Worm (Caenorhabditis elegans) whole organism, late embryonic: Measurements from ENCODE around the gene F54B3.2.

Experiments
- F13H6.1 ChIP-seq: sonication (generic microtip); optimal IDR thresholded peaks from 2 replicates; lab custom pipeline; 2016; ENCODE audit warnings: missing genetic modification characterization, missing compliant biosample characterization
- K02D7.2 ChIP-seq: sonication (generic microtip); optimal IDR thresholded peaks from 2 replicates; lab custom pipeline; 2017; ENCODE audit warnings: mild to moderate bottlenecking, missing genetic modification characterization, missing compliant biosample characterization
- Y22D7AL.16 ChIP-seq: sonication (generic microtip); optimal IDR thresholded peaks from 2 replicates; lab custom pipeline; 2016; ENCODE audit warnings: missing genetic modification characterization, missing compliant biosample characterization
- ama-1 ChIP-seq: fragments of 150-350 bp; optimal IDR thresholded peaks from 2 replicates; lab custom pipeline; 2014
- ceh-19 ChIP-seq: fragments of 200-800 bp; sonication (Bioruptor generic); optimal IDR thresholded peaks from 2 replicates; lab custom pipeline; 2018; ENCODE audit warnings: mild to moderate bottlenecking, missing genetic modification characterization, missing compliant biosample characterization
- ceh-2 ChIP-seq: sonication (generic microtip); optimal IDR thresholded peaks from 2 replicates; lab custom pipeline; 2016; ENCODE audit warnings: missing genotype, missing genetic modification characterization, missing compliant biosample characterization
- ceh-22 ChIP-seq: sonication (generic microtip); optimal IDR thresholded peaks from 2 replicates; lab custom pipeline; 2017; ENCODE audit warnings: missing biosample characterization, missing genetic modification characterization
- ceh-24 ChIP-seq: sonication (generic microtip); optimal IDR thresholded peaks from 2 replicates; lab custom pipeline; 2016; ENCODE audit warnings: mild to moderate bottlenecking, missing genetic modification characterization, missing compliant biosample characterization
- ceh-30 ChIP-seq: fragments of 150-350 bp; optimal IDR thresholded peaks from 2 replicates; lab custom pipeline; 2014; ENCODE audit warnings: missing biosample characterization, missing genetic modification characterization
- ceh-31 ChIP-seq: sonication (generic microtip); optimal IDR thresholded peaks from 2 replicates; lab custom pipeline; 2016; ENCODE audit warnings: missing genetic modification characterization, missing compliant biosample characterization
- ceh-34 ChIP-seq: sonication (generic microtip); optimal IDR thresholded peaks from 2 replicates; lab custom pipeline; 2016; ENCODE audit warnings: mild to moderate bottlenecking, missing genetic modification characterization, missing compliant biosample characterization
- ceh-45 ChIP-seq: fragments of 200-800 bp; sonication (Bioruptor generic); IDR thresholded peaks from 2 replicates; pipeline ENCODE4 v1.3.6; 2022; ENCODE audit warnings: missing genetic modification reagents, missing genetic modification characterization, missing compliant biosample characterization
- ceh-6 ChIP-seq: fragments of 200-800 bp; sonication (Bioruptor generic); optimal IDR thresholded peaks from 2 replicates; lab custom pipeline; 2018; ENCODE audit warnings: mild to moderate bottlenecking, missing genetic modification characterization, missing compliant biosample characterization
- ceh-9 ChIP-seq: sonication (generic microtip); optimal IDR thresholded peaks from 2 replicates; lab custom pipeline; 2016; ENCODE audit warnings: mild to moderate bottlenecking, missing genetic modification characterization, inconsistent platforms, missing compliant biosample characterization
- dmd-4 ChIP-seq: sonication (generic microtip); optimal IDR thresholded peaks from 2 replicates; lab custom pipeline; 2016; ENCODE audit warnings: borderline replicate concordance, missing genetic modification characterization, missing compliant biosample characterization
- dve-1 ChIP-seq: sonication (generic microtip); optimal IDR thresholded peaks from 2 replicates; lab custom pipeline; 2017; ENCODE audit warnings: antibody characterized with exemption, mild to moderate bottlenecking, missing genetic modification characterization, missing compliant biosample characterization
- elt-2 ChIP-seq: sonication (generic microtip); optimal IDR thresholded peaks from 2 replicates; lab custom pipeline; 2016; ENCODE audit warnings: missing genetic modification reagents, missing genetic modification characterization, missing compliant biosample characterization
- elt-4 ChIP-seq: sonication (generic microtip); optimal IDR thresholded peaks from 2 replicates; lab custom pipeline; 2016; ENCODE audit warnings: missing genetic modification characterization, missing compliant biosample characterization
- fax-1 ChIP-seq: sonication (generic microtip); optimal IDR thresholded peaks from 2 replicates; lab custom pipeline; 2016; ENCODE audit warnings: missing genotype, missing genetic modification characterization, missing compliant biosample characterization
- fkh-10 ChIP-seq: fragments of 150-350 bp; optimal IDR thresholded peaks from 2 replicates; lab custom pipeline; 2014; ENCODE audit warnings: missing biosample characterization, missing genetic modification reagents, missing genetic modification characterization
- gmeb-2 ChIP-seq: sonication (generic microtip); optimal IDR thresholded peaks from 2 replicates; lab custom pipeline; 2016; ENCODE audit warnings: missing genetic modification characterization, inconsistent platforms, missing compliant biosample characterization
- hlh-30 ChIP-seq: sonication (generic microtip); optimal IDR thresholded peaks from 2 replicates; lab custom pipeline; 2017; ENCODE audit warnings: antibody characterized with exemption, missing genetic modification characterization, missing compliant biosample characterization; ENCODE audit not compliant: insufficient read depth
- hlh-8 ChIP-seq: sonication (generic microtip); optimal IDR thresholded peaks from 2 replicates; lab custom pipeline; 2016; ENCODE audit warnings: missing genotype, missing genetic modification characterization, missing compliant biosample characterization
- lim-6 ChIP-seq: sonication (generic microtip); optimal IDR thresholded peaks from 2 replicates; lab custom pipeline; 2016; ENCODE audit warnings: missing genetic modification characterization, missing compliant biosample characterization
- mec-3 ChIP-seq: sonication (generic microtip); optimal IDR thresholded peaks from 2 replicates; lab custom pipeline; 2016; ENCODE audit warnings: borderline replicate concordance, missing genetic modification characterization, missing compliant biosample characterization
- nfya-1 ChIP-seq: sonication (generic microtip); optimal IDR thresholded peaks from 2 replicates; lab custom pipeline; 2017; ENCODE audit warnings: missing genetic modification characterization, mild to moderate bottlenecking, missing compliant biosample characterization, antibody characterized with exemption, moderate library complexity
- nhr-11 ChIP-seq: fragments of 150-350 bp; optimal IDR thresholded peaks from 2 replicates; lab custom pipeline; 2014; ENCODE audit warnings: missing biosample characterization, missing genetic modification characterization
- nhr-232 ChIP-seq: sonication (generic microtip); optimal IDR thresholded peaks from 2 replicates; lab custom pipeline; 2016; ENCODE audit warnings: missing genetic modification characterization, missing compliant biosample characterization
- npax-4 ChIP-seq: sonication (generic microtip); optimal IDR thresholded peaks from 2 replicates; lab custom pipeline; 2016; ENCODE audit warnings: missing genetic modification characterization, missing compliant biosample characterization
- odd-2 ChIP-seq: sonication (generic microtip); optimal IDR thresholded peaks from 2 replicates; lab custom pipeline; 2017; ENCODE audit warnings: antibody characterized with exemption, mild to moderate bottlenecking, missing genetic modification characterization, missing compliant biosample characterization
- pag-3 ChIP-seq: sonication (generic microtip); optimal IDR thresholded peaks from 2 replicates; lab custom pipeline; 2016; ENCODE audit warnings: missing compliant biosample characterization, missing genetic modification characterization, borderline replicate concordance
- pax-1 ChIP-seq: fragments of 150-350 bp; optimal IDR thresholded peaks from 2 replicates; lab custom pipeline; 2014; ENCODE audit warnings: missing biosample characterization, missing genetic modification characterization
- pha-2 ChIP-seq: sonication (generic microtip); optimal IDR thresholded peaks from 2 replicates; lab custom pipeline; 2017; ENCODE audit warnings: mild to moderate bottlenecking, missing genetic modification characterization, missing compliant biosample characterization
- pqm-1 ChIP-seq: sonication (generic microtip); optimal IDR thresholded peaks from 2 replicates; lab custom pipeline; 2016; ENCODE audit warnings: missing genetic modification characterization, missing compliant biosample characterization
- pros-1 ChIP-seq: fragments of 150-350 bp; optimal IDR thresholded peaks from 2 replicates; lab custom pipeline; 2014; ENCODE audit warnings: missing biosample characterization, missing genetic modification reagents, missing genetic modification characterization
- ref-2 ChIP-seq: sonication (generic microtip); optimal IDR thresholded peaks from 2 replicates; lab custom pipeline; 2016; ENCODE audit warnings: missing genetic modification characterization, missing compliant biosample characterization
- rnt-1 ChIP-seq: sonication (generic microtip); optimal IDR thresholded peaks from 2 replicates; lab custom pipeline; 2016; ENCODE audit warnings: missing genetic modification characterization, missing compliant biosample characterization
- sdc-2 ChIP-seq: sonication (generic microtip); optimal IDR thresholded peaks from 2 replicates; lab custom pipeline; 2016; ENCODE audit warnings: missing genotype, missing genetic modification characterization, missing compliant biosample characterization
- sox-2 ChIP-seq: fragments of 200-800 bp; sonication (Bioruptor generic); IDR thresholded peaks from 2 replicates; pipeline ENCODE4 v1.3.6; 2022; ENCODE audit warnings: missing genetic modification reagents, missing genetic modification characterization, missing compliant biosample characterization
- sox-4 ChIP-seq: sonication (generic microtip); optimal IDR thresholded peaks from 2 replicates; lab custom pipeline; 2017; ENCODE audit warnings: mild to moderate bottlenecking, missing genetic modification characterization, inconsistent platforms, missing compliant biosample characterization
- syd-9 ChIP-seq: sonication (generic microtip); optimal IDR thresholded peaks from 2 replicates; lab custom pipeline; 2016; ENCODE audit warnings: mild to moderate bottlenecking, missing genetic modification characterization, moderate library complexity, missing compliant biosample characterization
- tbx-2 ChIP-seq: sonication (generic microtip); optimal IDR thresholded peaks from 2 replicates; lab custom pipeline; 2016; ENCODE audit warnings: missing genetic modification characterization, missing compliant biosample characterization
- ttx-3 ChIP-seq: sonication (generic microtip); optimal IDR thresholded peaks from 2 replicates; lab custom pipeline; 2016; ENCODE audit warnings: missing genetic modification reagents, missing genetic modification characterization, missing compliant biosample characterization
- unc-3 ChIP-seq, 2 experiments: fragments of 200-800 bp in 1 of 2; sonication (Bioruptor generic) in 1 of 2; sonication (generic microtip) in 1 of 2; conservative IDR thresholded peaks in 1 of 2; optimal IDR thresholded peaks in 1 of 2; 2 replicates each; pipeline versions ENCODE4 v1.3.6 to Lab custom; 2016 to 2022; ENCODE audit warnings: missing compliant biosample characterization in 2 of 2, missing genetic modification characterization in 2 of 2, missing genetic modification reagents in 1 of 2
- unc-42 ChIP-seq: sonication (generic microtip); optimal IDR thresholded peaks from 2 replicates; lab custom pipeline; 2016; ENCODE audit warnings: missing genotype, missing genetic modification characterization, missing compliant biosample characterization
- unc-55 ChIP-seq: sonication (generic microtip); optimal IDR thresholded peaks from 2 replicates; lab custom pipeline; 2017; ENCODE audit warnings: missing biosample characterization, missing genetic modification reagents, missing genetic modification characterization
- unc-86 ChIP-seq: sonication (generic microtip); optimal IDR thresholded peaks from 2 replicates; lab custom pipeline; 2016; ENCODE audit warnings: missing genetic modification characterization, missing compliant biosample characterization
- zip-5 ChIP-seq: sonication (generic microtip); optimal IDR thresholded peaks from 2 replicates; lab custom pipeline; 2016; ENCODE audit warnings: missing genetic modification characterization, missing compliant biosample characterization

The F54B3.2 gene

DNA sequence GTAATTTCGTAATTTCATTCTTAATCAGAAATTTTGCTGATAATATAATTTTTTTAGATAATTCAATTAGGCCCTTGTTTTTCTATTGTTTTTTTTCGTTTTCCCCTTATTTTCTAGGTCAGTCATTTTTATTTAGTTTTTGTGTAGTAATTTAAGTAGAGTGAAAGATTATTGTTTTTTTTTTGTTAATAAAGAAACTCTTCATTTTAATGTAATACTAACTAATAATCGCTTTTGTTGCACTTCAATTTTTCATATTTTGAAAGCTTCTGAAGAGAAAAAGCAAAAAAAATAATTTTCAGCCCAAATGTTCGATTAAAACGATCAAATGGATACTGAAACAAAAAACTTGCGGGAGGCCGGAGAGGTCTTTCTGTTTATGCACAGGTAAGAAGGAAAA lies 19.0 kb downstream of the F54B3.2 start, which contains the start of gene F54B3.1:
Gene F54B3.1, plus strand, starts transcription at position 301 of the 400 bp plus-strand sequence.
- no peak for TF ChIP-seq K02D7.2 (tag; lab: Kevin White, UChicago)
- no peak for TF ChIP-seq ceh-31 (tag; lab: Kevin White, UChicago)
- no peak for TF ChIP-seq ceh-30 (tag; lab: Kevin White, UChicago)
- no peak for TF ChIP-seq tbx-2 (tag; lab: Kevin White, UChicago)
- no peak for TF ChIP-seq ceh-9 (tag; lab: Kevin White, UChicago)
- no peak for TF ChIP-seq nfya-1 (tag; lab: Kevin White, UChicago)
- no peak for TF ChIP-seq ceh-6 (GFP tag; lab: Kevin White, UChicago)
- TF ChIP-seq ceh-45, result no peak
- TF ChIP-seq unc-86 (tag; lab: Kevin White, UChicago), result no peak
- TF ChIP-seq dmd-4, result no peak
- no peak for TF ChIP-seq unc-3 (GFP tag; conservative IDR thresholded peaks at IDR 0.05; lab: Robert Waterston, UW)
- no peak for TF ChIP-seq unc-3 (tag; optimal IDR thresholded peaks at IDR 0.05; lab: Kevin White, UChicago)
- TF ChIP-seq gmeb-2, result no peak
- no peak for TF ChIP-seq pqm-1 (tag; lab: Kevin White, UChicago)
- no peak for TF ChIP-seq ceh-2 (tag; lab: Kevin White, UChicago)
- TF ChIP-seq fax-1 (tag; lab: Kevin White, UChicago), result no peak
- TF ChIP-seq dve-1 (tag; lab: Kevin White, UChicago), result no peak
- TF ChIP-seq nhr-11 (tag; lab: Kevin White, UChicago), result no peak
- TF ChIP-seq rnt-1 (tag; lab: Kevin White, UChicago), result no peak
- TF ChIP-seq, all 69 proteins: peak for 0

DNA sequence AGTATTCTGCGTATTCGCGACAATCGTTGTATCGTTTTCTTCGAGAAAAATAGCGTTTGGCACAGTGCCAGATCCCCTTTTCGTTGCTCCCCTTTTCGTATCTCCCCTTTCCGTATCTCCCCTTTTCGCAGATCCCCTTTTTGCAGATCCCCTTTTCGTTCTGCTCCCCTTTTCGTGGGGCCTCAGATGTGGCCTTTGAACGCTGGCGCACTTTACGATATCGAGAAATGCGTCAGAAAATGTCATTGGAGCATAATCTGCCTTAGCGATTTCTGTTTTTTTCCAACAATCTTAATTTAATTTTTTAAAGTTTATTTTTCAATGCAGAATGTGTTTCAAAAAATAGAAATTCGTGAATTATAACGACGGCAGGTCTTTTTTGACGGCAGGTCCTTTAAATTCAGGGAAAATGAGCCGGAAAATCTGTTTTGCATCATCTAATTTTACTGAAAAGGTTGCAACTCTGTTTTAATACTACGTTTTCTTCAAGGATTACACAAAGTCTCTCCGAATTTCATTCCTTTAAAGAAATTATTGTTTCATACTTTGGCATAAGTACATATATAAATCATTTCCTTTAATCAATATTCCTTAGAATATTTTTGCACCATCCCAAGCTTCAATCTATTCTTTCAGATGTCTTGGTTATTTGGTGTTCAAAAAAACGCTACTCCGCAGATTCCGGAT lies 21.5 kb downstream of the F54B3.2 start, which contains the start of gene atad-3:
Gene atad-3, plus strand, starts transcription at position 637 of the 687 bp plus-strand sequence.
- peak; percentile 87 for TF ChIP-seq elt-2
- peak; percentile 93 for TF ChIP-seq unc-42 (tag; lab: Kevin White, UChicago)
- TF ChIP-seq ref-2, result peak; percentile 98
- TF ChIP-seq ceh-22 (tag; lab: Kevin White, UChicago), result no peak
- peak; percentile 55 for TF ChIP-seq pha-2 (tag; lab: Kevin White, UChicago)
- TF ChIP-seq ceh-45, result peak; percentile 89; the same call in 1 of the 2 replicates
- peak; percentile 80 for TF ChIP-seq pag-3
- peak; percentile 16 for TF ChIP-seq hlh-30 (tag; lab: Kevin White, UChicago)
- TF ChIP-seq dve-1 (tag; lab: Kevin White, UChicago), result no peak
- TF ChIP-seq unc-86 (tag; lab: Kevin White, UChicago), result peak; percentile 89
- TF ChIP-seq syd-9 (tag; lab: Kevin White, UChicago), result peak; percentile 84
- TF ChIP-seq ceh-24 (tag; lab: Kevin White, UChicago), result no peak
- no peak for TF ChIP-seq unc-55
- peak; percentile 85 for TF ChIP-seq ceh-19 (GFP tag; lab: Kevin White, UChicago)
- TF ChIP-seq ttx-3 (tag; lab: Kevin White, UChicago), result peak; percentile 62
- TF ChIP-seq pqm-1 (tag; lab: Kevin White, UChicago), result peak; percentile 94
- TF ChIP-seq fax-1 (tag; lab: Kevin White, UChicago), result peak; percentile 94
- TF ChIP-seq elt-4 (tag; lab: Kevin White, UChicago), result peak; percentile 8
- TF ChIP-seq Y22D7AL.16 (tag; lab: Kevin White, UChicago), result peak; percentile 56
- TF ChIP-seq ceh-30 (tag; lab: Kevin White, UChicago), result no peak
- no peak for TF ChIP-seq pros-1 (tag; lab: Kevin White, UChicago)
- TF ChIP-seq sox-4, result peak; percentile 48
- peak; percentile 93 for TF ChIP-seq hlh-8 (tag; lab: Kevin White, UChicago)
- TF ChIP-seq nhr-232 (tag; lab: Kevin White, UChicago), result peak; percentile 19
- TF ChIP-seq sox-2 (GFP tag; lab: Robert Waterston, UW), result peak; percentile 76
- TF ChIP-seq zip-5, result peak; percentile 92
- TF ChIP-seq ceh-9 (tag; lab: Kevin White, UChicago), result no peak
- peak; percentile 69 for TF ChIP-seq sdc-2
- peak; percentile 97 for TF ChIP-seq ceh-34
- TF ChIP-seq pax-1, result no peak
- TF ChIP-seq F13H6.1, result peak; percentile 95
- peak; percentile 95 for TF ChIP-seq ceh-2 (tag; lab: Kevin White, UChicago)
- TF ChIP-seq mec-3, result peak; percentile 91
- peak; percentile 17 for TF ChIP-seq npax-4 (tag; lab: Kevin White, UChicago)
- TF ChIP-seq lim-6 (tag; lab: Kevin White, UChicago), result peak; percentile 97
- TF ChIP-seq odd-2 (tag; lab: Kevin White, UChicago), result no peak
- TF ChIP-seq tbx-2 (tag; lab: Kevin White, UChicago), result peak; percentile 99
- TF ChIP-seq fkh-10 (GFP tag; lab: Kevin White, UChicago), result no peak
- no peak for TF ChIP-seq ama-1
